Worm (Caenorhabditis elegans) whole organism, L4 larva: Measurements from ENCODE around the gene Y82E9BR.10.

Experiments used
- F44E2.7 ChIP-seq: fragments of 200-800 bp; sonication (Bioruptor generic); IDR thresholded peaks from 2 replicates; pipeline ENCODE4 v2.1.2; 2022; ENCODE audit warnings: missing genetic modification characterization, missing compliant biosample characterization
- T26A8.4 ChIP-seq: fragments of 200-800 bp; sonication (Bioruptor generic); IDR thresholded peaks from 2 replicates; pipeline ENCODE4 v1.3.6; 2022; ENCODE audit warnings: missing genetic modification characterization, missing compliant biosample characterization
- Y48G9A.11 ChIP-seq: fragments of 200-800 bp; sonication (Bioruptor generic); IDR thresholded peaks from 2 replicates; pipeline ENCODE4 v1.3.6; 2022; ENCODE audit warnings: missing genetic modification reagents, missing genetic modification characterization, missing compliant biosample characterization
- Y75B8A.6 ChIP-seq: fragments of 200-800 bp; sonication (Bioruptor generic); IDR thresholded peaks from 2 replicates; pipeline ENCODE4 v1.3.6; 2022; ENCODE audit warnings: missing genetic modification reagents, missing genetic modification characterization, missing compliant biosample characterization
- aha-1 ChIP-seq: fragments of 150-350 bp; peaks from one replicate; lab custom pipeline; 2014; ENCODE audit warnings: missing biosample characterization, missing genetic modification characterization
- ama-1 ChIP-seq: fragments of 150-350 bp; optimal IDR thresholded peaks from 2 replicates; lab custom pipeline; 2014; ENCODE audit warnings: inconsistent platforms, mixed read lengths
- attf-4 ChIP-seq: sonication (generic microtip); optimal IDR thresholded peaks from 3 replicates; lab custom pipeline; 2017; ENCODE audit warnings: missing biosample characterization, missing genetic modification characterization
- ceh-20 ChIP-seq: fragments of 200-800 bp; sonication (Bioruptor generic); IDR thresholded peaks from 2 replicates; pipeline ENCODE4 v1.3.6; 2022; ENCODE audit warnings: missing genetic modification reagents, missing genetic modification characterization, missing compliant biosample characterization
- ceh-44 ChIP-seq: fragments of 200-800 bp; sonication (Bioruptor generic); IDR thresholded peaks from 2 replicates; pipeline ENCODE4 v1.3.6; 2022; ENCODE audit warnings: missing genetic modification reagents, missing genetic modification characterization, missing compliant biosample characterization
- ceh-62 ChIP-seq: sonication (generic microtip); optimal IDR thresholded peaks from 2 replicates; lab custom pipeline; 2017; ENCODE audit warnings: missing biosample characterization, missing genetic modification characterization
- cey-2 ChIP-seq: sonication (generic microtip); optimal IDR thresholded peaks from 3 replicates; lab custom pipeline; 2017; ENCODE audit warnings: missing genetic modification characterization, mild to moderate bottlenecking, missing compliant biosample characterization, antibody characterized with exemption, borderline replicate concordance; ENCODE audit not compliant: insufficient read depth
- ctbp-1 ChIP-seq: fragments of 200-800 bp; sonication (Bioruptor generic); IDR thresholded peaks from 2 replicates; pipeline ENCODE4 v1.3.6; 2022; ENCODE audit warnings: missing genetic modification reagents, missing genetic modification characterization, missing compliant biosample characterization
- daf-16 ChIP-seq, 3 experiments: sonication (generic microtip); optimal IDR thresholded peaks; 2 replicates each; lab custom pipeline; 2016 to 2017; ENCODE audit warnings: missing genetic modification characterization in 3 of 3, missing genetic modification reagents in 3 of 3, mild to moderate bottlenecking in 2 of 3, missing compliant biosample characterization in 2 of 3, missing biosample characterization in 1 of 3, moderate library complexity in 1 of 3
- dmd-6 ChIP-seq: fragments of 200-800 bp; sonication (Bioruptor generic); IDR thresholded peaks from 2 replicates; pipeline ENCODE4 v1.3.6; 2022; ENCODE audit warnings: missing genetic modification reagents, missing genetic modification characterization, missing compliant biosample characterization
- egl-27 ChIP-seq: sonication (generic microtip); optimal IDR thresholded peaks from 3 replicates; lab custom pipeline; 2017; ENCODE audit warnings: missing biosample characterization, missing genetic modification reagents, missing genetic modification characterization
- egl-43 ChIP-seq: fragments of 200-800 bp; sonication (Bioruptor generic); IDR thresholded peaks from 2 replicates; pipeline ENCODE4 v1.3.6; 2022; ENCODE audit warnings: missing genetic modification reagents, missing genetic modification characterization, missing compliant biosample characterization
- fkh-10 ChIP-seq: fragments of 150-350 bp; optimal IDR thresholded peaks from 2 replicates; lab custom pipeline; 2014; ENCODE audit warnings: missing biosample characterization, missing genetic modification reagents, missing genetic modification characterization
- fos-1 ChIP-seq: fragments of 150-350 bp; optimal IDR thresholded peaks from 2 replicates; lab custom pipeline; 2014; ENCODE audit warnings: missing biosample characterization, missing genetic modification characterization
- hlh-11 ChIP-seq: fragments of 200-800 bp; sonication (Bioruptor generic); optimal IDR thresholded peaks from 2 replicates; lab custom pipeline; 2018; ENCODE audit warnings: mild to moderate bottlenecking, missing genetic modification characterization, missing compliant biosample characterization
- lim-7 ChIP-seq: fragments of 200-800 bp; sonication (Bioruptor generic); IDR thresholded peaks from 2 replicates; pipeline ENCODE4 v1.3.6; 2022; ENCODE audit warnings: missing genetic modification characterization, missing compliant biosample characterization
- lin-39 ChIP-seq: fragments of 150-350 bp; optimal IDR thresholded peaks from 2 replicates; lab custom pipeline; 2014; ENCODE audit warnings: missing biosample characterization, missing genetic modification reagents, missing genetic modification characterization
- madf-5 ChIP-seq, 2 experiments: fragments of 200-800 bp; sonication (Bioruptor generic); IDR thresholded peaks; 2 replicates each; pipeline ENCODE4 v1.3.6; 2022; ENCODE audit warnings: missing compliant biosample characterization in 2 of 2, missing genetic modification characterization in 2 of 2
- mdt-29 ChIP-seq: fragments of 200-800 bp; sonication (Bioruptor generic); IDR thresholded peaks from 2 replicates; pipeline ENCODE4 v1.3.6; 2022; ENCODE audit warnings: missing genetic modification reagents, missing genetic modification characterization, missing compliant biosample characterization
- mxl-3 ChIP-seq: fragments of 200-800 bp; sonication (Bioruptor generic); optimal IDR thresholded peaks from 2 replicates; lab custom pipeline; 2018; ENCODE audit warnings: mild to moderate bottlenecking, missing genetic modification characterization, missing compliant biosample characterization
- nhr-10 ChIP-seq: fragments of 150-350 bp; optimal IDR thresholded peaks from 2 replicates; lab custom pipeline; 2014; ENCODE audit warnings: missing biosample characterization, missing genetic modification characterization
- nhr-28 ChIP-seq: fragments of 150-350 bp; optimal IDR thresholded peaks from 2 replicates; lab custom pipeline; 2014; ENCODE audit warnings: missing biosample characterization, missing genetic modification characterization
- nhr-77 ChIP-seq: fragments of 150-350 bp; optimal IDR thresholded peaks from 2 replicates; lab custom pipeline; 2014; ENCODE audit warnings: missing biosample characterization, missing genetic modification characterization
- pqm-1 ChIP-seq: sonication (generic microtip); optimal IDR thresholded peaks from 2 replicates; lab custom pipeline; 2017; ENCODE audit warnings: missing biosample characterization, missing genetic modification characterization
- saeg-2 ChIP-seq: fragments of 200-800 bp; sonication (Bioruptor generic); IDR thresholded peaks from 2 replicates; pipeline ENCODE4 v1.3.6; 2022; ENCODE audit warnings: missing genetic modification reagents, missing genetic modification characterization, missing compliant biosample characterization
- snpc-4 ChIP-seq: fragments of 150-350 bp; optimal IDR thresholded peaks from 2 replicates; lab custom pipeline; 2014; ENCODE audit warnings: missing biosample characterization, missing genetic modification characterization
- spr-3 ChIP-seq: fragments of 200-800 bp; sonication (Bioruptor generic); optimal IDR thresholded peaks from 2 replicates; lab custom pipeline; 2018; ENCODE audit warnings: mild to moderate bottlenecking, missing genetic modification characterization, missing compliant biosample characterization
- tra-1 ChIP-seq: fragments of 200-800 bp; sonication (Bioruptor generic); IDR thresholded peaks from 2 replicates; pipeline ENCODE4 v1.3.6; 2022; ENCODE audit warnings: missing genetic modification reagents, missing genetic modification characterization, missing compliant biosample characterization
- vab-7 ChIP-seq: fragments of 200-800 bp; sonication (Bioruptor generic); IDR thresholded peaks from 2 replicates; pipeline ENCODE4 v1.3.6; 2022; ENCODE audit warnings: missing genetic modification reagents, missing genetic modification characterization, missing compliant biosample characterization
- zfp-2 ChIP-seq: sonication (generic microtip); optimal IDR thresholded peaks from 2 replicates; lab custom pipeline; 2016; ENCODE audit warnings: mild to moderate bottlenecking, missing genetic modification characterization, missing compliant biosample characterization
- zip-2 ChIP-seq: fragments of 150-350 bp; optimal IDR thresholded peaks from 2 replicates; lab custom pipeline; 2014; ENCODE audit warnings: missing biosample characterization, missing genetic modification characterization

Gene Y82E9BR.10

DNA sequence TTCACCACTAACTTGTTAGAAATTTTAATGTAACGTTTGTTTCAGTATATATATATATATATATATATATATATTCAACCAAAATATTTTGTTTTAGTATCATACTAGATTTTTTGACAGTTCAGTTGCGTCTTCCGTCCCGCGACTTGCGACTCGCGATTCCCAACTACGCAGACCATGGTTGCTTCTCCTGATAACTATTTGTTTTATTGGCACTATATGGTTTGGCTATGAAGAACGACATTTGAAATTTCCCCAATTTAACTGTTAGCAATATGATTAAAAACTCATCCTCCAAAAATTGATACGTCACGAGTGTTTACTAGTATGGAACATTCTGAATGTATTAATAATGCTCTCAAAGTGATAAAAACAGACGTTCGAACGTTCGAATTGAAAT is 9.3 kb upstream of the Y82E9BR.10 start (continued):
- no peak for TF ChIP-seq mxl-3 (GFP tag; lab: Kevin White, UChicago)

DNA sequence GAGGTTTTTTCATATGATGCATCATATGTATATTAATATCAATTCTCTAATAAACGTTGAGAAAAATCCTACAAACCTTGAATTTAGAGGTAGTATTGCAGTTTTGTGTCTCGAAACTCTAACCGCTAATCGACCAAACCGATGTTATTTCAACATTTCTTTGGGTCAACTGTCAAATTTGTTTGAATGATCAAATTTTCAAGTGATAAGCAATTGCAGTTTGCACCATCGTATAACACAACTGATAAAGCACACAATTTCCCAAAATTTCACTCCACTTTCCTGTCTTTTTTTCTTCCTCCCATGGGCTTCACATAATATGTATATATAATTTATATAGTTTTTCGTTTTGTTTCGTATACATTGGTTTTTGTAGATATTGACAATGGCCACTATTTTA is 8.7 kb upstream of the Y82E9BR.10 start, which contains the start of the genes fbxa-138 and Y82E9BR.5:
TSS of gene fbxa-138 (minus strand) at position 161 of the 400 bp plus-strand sequence.
TSS of gene Y82E9BR.5 (plus strand) at position 279 of the 400 bp plus-strand sequence.
- TF ChIP-seq nhr-28 (tag; lab: Kevin White, UChicago) = peak; percentile 94
- no peak for TF ChIP-seq ctbp-1 (GFP tag; lab: Robert Waterston, UW)
- TF ChIP-seq spr-3 = no peak
- no peak for TF ChIP-seq vab-7 (GFP tag; lab: Robert Waterston, UW)
- TF ChIP-seq mdt-29 (GFP tag; lab: Robert Waterston, UW) = no peak
- no peak for TF ChIP-seq Y75B8A.6 (GFP tag; lab: Robert Waterston, UW)
- peak; percentile 32 for TF ChIP-seq nhr-77 (tag; lab: Kevin White, UChicago)
- no peak for TF ChIP-seq saeg-2 (GFP tag; lab: Robert Waterston, UW)
- TF ChIP-seq fkh-10 (GFP tag; lab: Kevin White, UChicago) = no peak
- TF ChIP-seq nhr-10 (tag; lab: Kevin White, UChicago) = no peak
- TF ChIP-seq egl-43 (GFP tag; lab: Robert Waterston, UW) = no peak
- no peak for TF ChIP-seq zip-2 (tag; lab: Kevin White, UChicago)
- no peak for TF ChIP-seq madf-5 (GFP tag; IDR thresholded peaks at IDR 0.05; lab: Robert Waterston, UW)
- peak; percentile 49 for TF ChIP-seq hlh-11 (tag; lab: Kevin White, UChicago)
- no peak for TF ChIP-seq daf-16 (GFP tag; optimal IDR thresholded peaks at IDR 0.05; lab: Kevin White, UChicago)
- peak; percentile 43 for TF ChIP-seq daf-16 (tag; optimal IDR thresholded peaks at IDR 0.05; lab: Kevin White, UChicago)
- TF ChIP-seq T26A8.4 (GFP tag; lab: Robert Waterston, UW) = no peak
- no peak for TF ChIP-seq lim-7
- peak; percentile 88 for TF ChIP-seq pqm-1 (tag; lab: Kevin White, UChicago)
- no peak for TF ChIP-seq F44E2.7 (GFP tag; lab: Robert Waterston, UW)
- no peak for TF ChIP-seq attf-4 (tag; lab: Kevin White, UChicago)
- TF ChIP-seq snpc-4 (tag; lab: Kevin White, UChicago) = no peak
- TF ChIP-seq dmd-6 (GFP tag; lab: Robert Waterston, UW) = peak; percentile 80
- no peak for TF ChIP-seq ama-1 (lab: Kevin White, UChicago)
- TF ChIP-seq, all 104 proteins: peak for 6

DNA sequence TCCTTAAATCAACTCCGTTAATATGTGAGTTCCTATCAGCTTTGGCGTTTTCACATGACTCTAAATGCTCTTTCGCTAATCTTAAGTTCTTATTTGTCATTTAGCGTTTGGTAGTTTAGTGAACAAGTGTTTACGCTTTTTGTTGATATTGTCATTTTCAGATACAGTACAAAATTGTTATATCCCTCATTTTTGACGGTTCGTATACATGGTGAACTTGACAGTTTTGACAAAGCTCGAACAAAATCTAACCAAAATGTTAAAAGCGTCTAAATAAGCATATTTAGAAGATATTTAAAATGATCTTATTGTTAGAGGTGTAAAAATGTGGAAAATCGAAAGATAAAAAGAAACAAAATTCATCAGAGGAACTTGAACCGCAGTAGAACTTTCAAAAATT is 8.1 kb upstream of the Y82E9BR.10 start:
- TF ChIP-seq ceh-62 (tag; lab: Kevin White, UChicago) (no peak), aha-1 (peak; percentile 90)

DNA sequence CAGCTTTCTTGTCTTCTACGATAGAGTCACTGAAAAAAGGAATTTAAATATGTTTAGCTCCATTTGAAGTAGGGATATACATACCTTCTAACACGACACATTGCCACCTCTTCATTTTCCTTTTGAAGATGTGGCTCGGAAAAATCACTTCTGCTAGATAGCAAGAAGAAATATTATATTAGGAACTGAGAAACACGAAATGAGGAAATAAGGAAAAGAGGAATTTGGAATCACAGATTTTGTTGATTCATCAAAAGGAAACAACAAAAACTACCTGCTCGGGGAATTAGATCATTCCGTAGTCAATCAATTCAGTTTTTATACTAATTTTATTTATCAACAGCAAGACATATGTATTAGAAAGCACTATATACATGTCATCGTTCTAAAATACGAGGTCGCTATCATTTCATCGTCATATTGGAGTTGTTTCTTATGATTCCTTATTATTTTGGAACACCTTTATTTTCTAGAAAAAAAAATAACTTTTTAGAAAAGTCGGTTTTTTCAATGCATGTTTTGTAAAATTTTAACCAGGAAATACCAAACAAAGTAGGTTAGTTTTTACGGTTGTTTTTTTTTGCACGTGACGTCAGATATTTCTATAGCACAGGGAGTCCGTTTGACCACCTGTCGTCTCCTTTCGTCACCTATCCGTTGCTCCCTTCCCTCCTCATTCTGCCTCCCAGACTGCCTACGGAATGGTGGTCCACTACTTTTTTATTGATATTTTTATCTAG is 5.3 kb upstream of the Y82E9BR.10 start, which contains the start of the genes pals-21 and Y82E9BR.6:
TSS of gene pals-21 (minus strand) at position 101 of the 740 bp plus-strand sequence.
TSS of gene Y82E9BR.6 (plus strand) at position 690 of the 740 bp plus-strand sequence.
- no peak for TF ChIP-seq fos-1 (tag; lab: Kevin White, UChicago)
- no peak for TF ChIP-seq ceh-20
- TF ChIP-seq tra-1 (GFP tag; lab: Robert Waterston, UW) = no peak
- no peak for TF ChIP-seq egl-27 (tag; lab: Kevin White, UChicago)
- TF ChIP-seq ceh-44 (GFP tag; lab: Robert Waterston, UW) = no peak
- no peak for TF ChIP-seq lin-39
- TF ChIP-seq Y48G9A.11 (GFP tag; lab: Robert Waterston, UW) = no peak
- TF ChIP-seq zfp-2 (tag; lab: Kevin White, UChicago) = no peak
- no peak for TF ChIP-seq cey-2 (tag; lab: Kevin White, UChicago)
